Fruit fly (Drosophila melanogaster) whole organism, prepupa: ENCODE measurements around the gene CG7017.

ENCODE experiments used
- CG10631 ChIP-seq: fragments of 200-800 bp; sonication (Bioruptor generic); optimal IDR thresholded peaks from 2 replicates; lab custom pipeline; 2016; ENCODE audit warnings: missing biosample characterization, missing genetic modification characterization
- CG15336 ChIP-seq: fragments of 200-800 bp; sonication (Bioruptor generic); IDR thresholded peaks from 2 replicates; pipeline ENCODE4 v1.3.6; 2022; ENCODE audit warnings: missing biosample characterization, missing genetic modification characterization
- CG4318 ChIP-seq: fragments of 200-800 bp; sonication (Bioruptor generic); optimal IDR thresholded peaks from 3 replicates; lab custom pipeline; 2017; ENCODE audit warnings: missing biosample characterization, mild to moderate bottlenecking, missing genetic modification characterization
- CG6854 ChIP-seq: fragments of 200-800 bp; sonication (Bioruptor generic); optimal IDR thresholded peaks from 2 replicates; lab custom pipeline; 2017; ENCODE audit warnings: missing biosample characterization, mild to moderate bottlenecking, missing genetic modification characterization
- net ChIP-seq: fragments of 200-800 bp; sonication (Bioruptor generic); optimal IDR thresholded peaks from 3 replicates; lab custom pipeline; 2016; ENCODE audit warnings: missing biosample characterization, missing genetic modification characterization

dm6 chr3L:20209896-20210295 lies 2.0 kb downstream of the CG7017 start:
- TF ChIP-seq CG15336 (GFP tag; lab: Robert Waterston, UW), result no peak
- TF ChIP-seq CG6854, result no peak
- no peak for TF ChIP-seq CG10631 (GFP tag; lab: Kevin White, UChicago)
- TF ChIP-seq CG4318, result no peak
- no peak for TF ChIP-seq net (GFP tag; lab: Kevin White, UChicago)
